Worm (Caenorhabditis elegans) whole organism, young adult: ENCODE results near the gene twk-23.
A peak's percentile ranks its signal among the peaks of the same experiment; 100 is the strongest.

Experiments used
- B0261.1 ChIP-seq: sonication (generic microtip); optimal IDR thresholded peaks from 2 replicates; lab custom pipeline; 2016; ENCODE audit warnings: mild to moderate bottlenecking, missing genetic modification characterization, moderate library complexity, missing compliant biosample characterization
- C17E4.6 ChIP-seq: fragments of 200-800 bp; sonication (Bioruptor generic); IDR thresholded peaks from 2 replicates; pipeline ENCODE4 v1.3.6; 2022; ENCODE audit warnings: missing genetic modification reagents, missing genetic modification characterization, missing compliant biosample characterization
- F10E7.11 ChIP-seq: sonication (generic microtip); optimal IDR thresholded peaks from 2 replicates; lab custom pipeline; 2017; ENCODE audit warnings: mild to moderate bottlenecking, missing genetic modification characterization, moderate library complexity, missing compliant biosample characterization
- K12H6.12 ChIP-seq: fragments of 200-800 bp; sonication (Bioruptor generic); optimal IDR thresholded peaks from 2 replicates; lab custom pipeline; 2018; ENCODE audit warnings: mild to moderate bottlenecking, missing genetic modification characterization, missing compliant biosample characterization
- T07F8.4 ChIP-seq: sonication (generic microtip); optimal IDR thresholded peaks from 2 replicates; lab custom pipeline; 2016; ENCODE audit warnings: mild to moderate bottlenecking, missing genetic modification characterization, moderate library complexity, missing compliant biosample characterization
- Y95B8A.8 ChIP-seq: fragments of 200-800 bp; sonication (Bioruptor generic); IDR thresholded peaks from 2 replicates; pipeline ENCODE4 v1.3.6; 2022; ENCODE audit warnings: missing genetic modification reagents, missing genetic modification characterization, missing compliant biosample characterization
- aptf-3 ChIP-seq: fragments of 200-800 bp; sonication (Bioruptor generic); IDR thresholded peaks from 2 replicates; pipeline ENCODE4 v1.3.6; 2022; ENCODE audit warnings: missing genetic modification characterization, missing compliant biosample characterization
- atf-7 ChIP-seq: sonication (generic microtip); optimal IDR thresholded peaks from 2 replicates; lab custom pipeline; 2017; ENCODE audit warnings: mild to moderate bottlenecking, missing genetic modification characterization, missing compliant biosample characterization
- attf-6 ChIP-seq: fragments of 200-800 bp; sonication (Bioruptor generic); IDR thresholded peaks from 2 replicates; pipeline ENCODE4 v1.3.6; 2022; ENCODE audit warnings: missing genetic modification reagents, missing genetic modification characterization, missing compliant biosample characterization
- cebp-1 ChIP-seq, 2 experiments: fragments of 200-800 bp in 1 of 2; sonication (Bioruptor generic) in 1 of 2; sonication (generic microtip) in 1 of 2; IDR thresholded peaks in 1 of 2; optimal IDR thresholded peaks in 1 of 2; 2 replicates each; pipeline versions ENCODE4 v1.3.6 to Lab custom; 2017 to 2022; ENCODE audit warnings: missing compliant biosample characterization in 2 of 2, missing genetic modification characterization in 2 of 2, mild to moderate bottlenecking in 1 of 2, missing genetic modification reagents in 1 of 2, moderate library complexity in 1 of 2
- chd-7 ChIP-seq: sonication (generic microtip); optimal IDR thresholded peaks from 2 replicates; lab custom pipeline; 2016; ENCODE audit warnings: mild to moderate bottlenecking, missing genetic modification characterization, moderate library complexity, missing compliant biosample characterization
- die-1 ChIP-seq: sonication (generic microtip); optimal IDR thresholded peaks from 2 replicates; lab custom pipeline; 2016; ENCODE audit warnings: missing genotype, mild to moderate bottlenecking, missing genetic modification characterization, missing compliant biosample characterization
- dpff-1 ChIP-seq: sonication (generic microtip); optimal IDR thresholded peaks from 2 replicates; lab custom pipeline; 2017; ENCODE audit warnings: mild to moderate bottlenecking, missing genetic modification characterization, missing compliant biosample characterization
- egrh-3 ChIP-seq: fragments of 200-800 bp; sonication (Bioruptor generic); IDR thresholded peaks from 2 replicates; pipeline ENCODE4 v1.3.6; 2022; ENCODE audit warnings: missing genetic modification reagents, missing genetic modification characterization, missing compliant biosample characterization
- ekl-4 ChIP-seq: fragments of 200-800 bp; sonication (Bioruptor generic); IDR thresholded peaks from 2 replicates; pipeline ENCODE4 v1.3.6; 2022; ENCODE audit warnings: missing genetic modification reagents, missing genetic modification characterization, missing compliant biosample characterization
- gei-17 ChIP-seq: fragments of 200-800 bp; sonication (Bioruptor generic); optimal IDR thresholded peaks from 2 replicates; lab custom pipeline; 2018; ENCODE audit warnings: mild to moderate bottlenecking, missing genetic modification characterization, missing compliant biosample characterization
- lin-35 ChIP-seq, 3 experiments: fragments of 150-350 bp in 2 of 3; sonication (generic microtip) in 1 of 3; optimal IDR thresholded peaks; 2 replicates each; lab custom pipeline; 2014 to 2018; ENCODE audit warnings: missing biosample characterization in 3 of 3, missing genetic modification characterization in 3 of 3, missing genetic modification reagents in 3 of 3
- lin-40 ChIP-seq: sonication (generic microtip); optimal IDR thresholded peaks from 2 replicates; lab custom pipeline; 2016; ENCODE audit warnings: missing genetic modification characterization, mild to moderate bottlenecking, missing compliant biosample characterization, missing genotype, missing genetic modification reagents
- lin-54 ChIP-seq: fragments of 200-800 bp; sonication (Bioruptor generic); optimal IDR thresholded peaks from 2 replicates; lab custom pipeline; 2018; ENCODE audit warnings: mild to moderate bottlenecking, missing genetic modification characterization, missing compliant biosample characterization
- mel-28 ChIP-seq: sonication (generic microtip); optimal IDR thresholded peaks from 2 replicates; lab custom pipeline; 2016; ENCODE audit warnings: borderline replicate concordance, mild to moderate bottlenecking, missing genetic modification characterization, missing compliant biosample characterization
- nfya-1 ChIP-seq: sonication (generic microtip); optimal IDR thresholded peaks from 2 replicates; lab custom pipeline; 2017; ENCODE audit warnings: antibody characterized with exemption, missing compliant biosample characterization, missing genetic modification characterization, borderline replicate concordance; ENCODE audit not compliant: insufficient read depth
- nfya-2 ChIP-seq: fragments of 200-800 bp; sonication (Bioruptor generic); IDR thresholded peaks from 2 replicates; pipeline ENCODE4 v1.3.6; 2022; ENCODE audit warnings: missing genetic modification reagents, missing genetic modification characterization, missing compliant biosample characterization
- nfyb-1 ChIP-seq: fragments of 200-800 bp; sonication (Bioruptor generic); IDR thresholded peaks from 2 replicates; pipeline ENCODE4 v1.3.6; 2022; ENCODE audit warnings: missing genetic modification reagents, missing genetic modification characterization, missing compliant biosample characterization
- nhr-80 ChIP-seq: sonication (generic microtip); optimal IDR thresholded peaks from 2 replicates; lab custom pipeline; 2016; ENCODE audit warnings: missing genetic modification characterization, missing compliant biosample characterization
- pha-4 ChIP-seq: fragments of 150-350 bp; sonication (generic microtip); optimal IDR thresholded peaks from 2 replicates; lab custom pipeline; 2014; ENCODE audit warnings: missing biosample characterization, missing genetic modification reagents, missing genetic modification characterization
- repo-1 ChIP-seq: sonication (generic microtip); optimal IDR thresholded peaks from 2 replicates; lab custom pipeline; 2017; ENCODE audit warnings: mild to moderate bottlenecking, missing genetic modification characterization, missing compliant biosample characterization
- sdz-38 ChIP-seq: sonication (generic microtip); optimal IDR thresholded peaks from 2 replicates; lab custom pipeline; 2016; ENCODE audit warnings: missing genotype, missing genetic modification characterization, missing compliant biosample characterization
- sea-2 ChIP-seq: fragments of 200-800 bp; sonication (Bioruptor generic); IDR thresholded peaks from 2 replicates; pipeline ENCODE4 v1.3.6; 2022; ENCODE audit warnings: missing genetic modification characterization, missing compliant biosample characterization
- somi-1 ChIP-seq: fragments of 200-800 bp; sonication (Bioruptor generic); optimal IDR thresholded peaks from 2 replicates; lab custom pipeline; 2018; ENCODE audit warnings: mild to moderate bottlenecking, missing genetic modification characterization, missing compliant biosample characterization
- xnd-1 ChIP-seq: sonication (generic microtip); optimal IDR thresholded peaks from 2 replicates; lab custom pipeline; 2016; ENCODE audit warnings: missing genotype, missing genetic modification reagents, missing genetic modification characterization, missing compliant biosample characterization
- zfh-2 ChIP-seq: fragments of 200-800 bp; sonication (Bioruptor generic); conservative IDR thresholded peaks from 2 replicates; pipeline ENCODE4 v1.3.6; 2022; ENCODE audit warnings: missing genetic modification reagents, missing genetic modification characterization, missing compliant biosample characterization

The twk-23 gene

DNA sequence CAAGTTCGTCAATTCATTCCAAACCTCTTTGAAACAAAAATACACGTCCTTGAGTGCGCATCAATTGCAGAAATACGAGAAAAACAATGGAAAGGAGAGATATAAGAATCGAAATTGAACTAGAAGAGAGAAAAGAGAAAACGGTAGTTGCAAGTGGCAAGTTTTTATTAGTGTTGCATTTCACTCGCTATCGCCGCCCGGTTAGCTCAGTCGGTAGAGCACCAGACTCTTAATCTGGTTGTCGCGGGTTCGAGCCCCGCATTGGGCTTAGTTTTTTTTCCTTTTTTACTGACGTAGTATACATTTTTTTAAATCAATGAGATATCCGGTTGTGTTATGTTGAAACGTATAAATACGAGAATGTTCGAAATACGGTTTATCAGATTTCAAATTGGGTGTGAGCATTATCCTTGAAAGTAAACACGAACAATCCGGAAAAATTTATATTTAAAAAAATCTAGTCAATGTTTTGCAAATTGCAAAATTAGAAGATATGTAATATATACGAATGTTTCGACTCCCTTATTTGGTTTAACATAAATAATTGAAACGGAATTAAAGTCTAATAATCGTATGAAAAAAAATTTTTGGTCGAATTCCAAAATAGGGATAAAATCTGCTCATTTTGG is 41.8 kb downstream of the twk-23 start (continued):
- TF ChIP-seq lin-54 (GFP tag; lab: Kevin White, UChicago) = peak; percentile 34

- TF ChIP-seq egrh-3 (GFP tag; lab: Robert Waterston, UW) = peak; percentile 95
- no peak for TF ChIP-seq die-1
Observed at ce11 chrX:13775508-13775907, 47.9 kb downstream of the twk-23 start.

DNA sequence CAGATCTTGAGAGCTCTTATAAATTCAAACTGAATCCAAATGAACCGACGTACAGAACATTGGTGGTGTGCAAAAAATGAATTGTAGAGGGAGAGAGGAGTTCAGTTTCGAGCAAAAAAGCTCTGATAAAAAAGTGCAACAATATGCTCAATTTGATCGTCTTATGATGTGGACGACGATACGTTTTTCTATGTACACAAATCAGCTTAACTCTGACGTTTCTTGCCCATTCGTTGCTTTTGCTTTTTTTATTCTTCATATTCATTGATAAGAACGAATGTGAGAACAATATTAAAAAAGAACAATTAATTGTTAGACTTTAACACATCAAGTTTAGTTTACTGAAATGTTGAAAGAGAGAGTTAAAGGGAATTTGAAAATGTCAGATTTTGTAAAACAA is 49.2 kb downstream of the twk-23 start:
- peak; percentile 70 for TF ChIP-seq pha-4 (tag; lab: Kevin White, UChicago)
- TF ChIP-seq F10E7.11 (tag; lab: Kevin White, UChicago) = no peak
- TF ChIP-seq ekl-4 = no peak
- TF ChIP-seq sdz-38 (tag; lab: Kevin White, UChicago) = no peak
- no peak for TF ChIP-seq dpff-1 (tag; lab: Kevin White, UChicago)
- no peak for TF ChIP-seq B0261.1 (tag; lab: Kevin White, UChicago)
- TF ChIP-seq attf-6 (GFP tag; lab: Robert Waterston, UW) = no peak
- TF ChIP-seq nfya-1 (tag; lab: Kevin White, UChicago) = no peak
- TF ChIP-seq nhr-80 (tag; lab: Kevin White, UChicago) = peak; percentile 73
- TF ChIP-seq, all 124 proteins: peak for 2

DNA sequence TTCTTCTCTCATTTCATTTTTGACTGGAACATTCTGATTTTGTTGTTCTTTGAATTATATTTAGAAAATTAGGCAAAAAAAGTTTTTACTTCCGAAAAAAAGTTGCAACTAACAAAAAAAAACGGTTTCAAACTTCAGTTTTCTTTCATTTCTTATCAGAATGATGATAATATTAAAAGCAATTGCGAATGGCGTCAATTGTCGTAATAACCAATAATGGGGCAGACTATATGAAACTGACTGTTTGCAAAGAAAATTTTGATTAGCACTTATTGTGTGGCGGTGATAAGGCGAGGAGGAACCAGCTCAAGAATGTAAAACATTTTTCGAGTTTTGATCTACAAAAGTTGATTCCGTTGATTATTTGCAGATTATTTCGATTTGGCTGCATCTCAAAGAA is 50.6 kb downstream of the twk-23 start:
- no peak for TF ChIP-seq xnd-1 (tag; lab: Kevin White, UChicago)
- no peak for TF ChIP-seq sea-2 (GFP tag; lab: Robert Waterston, UW)
- TF ChIP-seq nhr-80 (tag; lab: Kevin White, UChicago) = peak; percentile 87
- no peak for TF ChIP-seq zfh-2 (GFP tag; lab: Robert Waterston, UW)
- TF ChIP-seq nfya-2 = no peak
- TF ChIP-seq atf-7 (tag; lab: Kevin White, UChicago) = peak; percentile 25
- no peak for TF ChIP-seq T07F8.4 (tag; lab: Kevin White, UChicago)
- TF ChIP-seq mel-28 = no peak
- TF ChIP-seq gei-17 = no peak
- no peak for TF ChIP-seq aptf-3 (GFP tag; lab: Robert Waterston, UW)
- peak; percentile 26 for TF ChIP-seq lin-40 (tag; lab: Kevin White, UChicago)
- TF ChIP-seq repo-1 = no peak
- TF ChIP-seq, all 124 proteins: peak for 3

DNA sequence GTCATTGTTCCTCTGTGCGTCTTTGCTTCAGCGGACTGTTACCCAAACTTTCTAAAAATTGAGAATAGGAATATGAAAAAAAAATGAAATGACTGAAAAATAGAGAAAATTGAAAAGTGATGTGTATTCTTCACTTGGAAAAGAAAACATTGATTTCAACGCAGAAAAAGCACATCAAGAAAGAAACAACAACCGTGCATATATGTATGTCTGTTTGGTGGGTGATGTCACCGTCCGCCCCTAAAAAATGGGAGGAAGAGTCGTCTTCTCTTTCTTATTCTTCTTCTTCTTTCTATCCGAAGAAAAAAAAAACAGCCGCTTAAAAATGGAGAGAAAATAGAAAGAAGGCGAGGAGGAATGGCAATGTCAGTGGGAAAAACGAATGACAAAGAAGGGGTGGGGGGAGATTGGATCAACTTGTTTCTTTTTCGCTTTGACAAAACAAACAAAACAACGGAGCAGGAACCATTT is 52.8 kb downstream of the twk-23 start, which contains the start of gene nkb-3:
Gene nkb-3, minus strand, starts transcription at position 51 of the 471 bp plus-strand sequence.
- TF ChIP-seq lin-40 (tag; lab: Kevin White, UChicago) = peak; percentile 5
- no peak for TF ChIP-seq attf-6 (GFP tag; lab: Robert Waterston, UW)
- no peak for TF ChIP-seq nfya-1 (tag; lab: Kevin White, UChicago)

ce11 chrX:13768562-13768961 is 54.8 kb downstream of the twk-23 start:
- TF ChIP-seq somi-1 (peak; percentile 21), lin-35 (GFP tag; optimal IDR thresholded peaks at IDR 0.05; lab: Kevin White, UChicago) (peak in 1 of 3 experiments; percentile 56), K12H6.12 (peak; percentile 63), nfyb-1 (0 out of 2 replicates have a peak, but pooled peaks have one; percentile 34), chd-7 (tag; lab: Kevin White, UChicago) (peak; percentile 7), lin-40 (tag; lab: Kevin White, UChicago) (peak; percentile 40), gei-17 (no peak), atf-7 (tag; lab: Kevin White, UChicago) (peak; percentile 58), cebp-1 (GFP tag; IDR thresholded peaks at IDR 0.05; lab: Robert Waterston, UW) (no peak), cebp-1 (tag; optimal IDR thresholded peaks at IDR 0.05; lab: Kevin White, UChicago) (peak; percentile 18), Y95B8A.8 (GFP tag; lab: Robert Waterston, UW) (no peak), C17E4.6 (GFP tag; lab: Robert Waterston, UW) (no peak)
- TF ChIP-seq, all 124 proteins: peak for 8
